Fruit fly (Drosophila melanogaster): Measurements from ENCODE around the gene Cp15.

Cp15 gene

dm6 chr3L:8701697-8702349 lies 26.5 kb upstream of the Cp15 start:
- TF ChIP-seq Hnf4 (GFP tag; optimal IDR thresholded peaks at IDR 0.05) (peak; percentile 38), dmrt93B (GFP tag; optimal IDR thresholded peaks at IDR 0.05) (peak; percentile 42), CG9705 (GFP tag; optimal IDR thresholded peaks at IDR 0.05) (peak; percentile 13), dsf (GFP tag; optimal IDR thresholded peaks at IDR 0.05; ENCODE audit: borderline replicate concordance) (peak; percentile 10), Hr83 (GFP tag; optimal IDR thresholded peaks at IDR 0.05; ENCODE audit: poor library complexity, severe bottlenecking) (peak; percentile 96), pan (optimal IDR thresholded peaks at IDR 0.05) (no peak), ey (GFP tag; optimal IDR thresholded peaks at IDR 0.05) (no peak), Rel (GFP tag; optimal IDR thresholded peaks at IDR 0.05) (peak; percentile 60), Rel (tag; optimal IDR thresholded peaks at IDR 0.05) (no peak), Jra (GFP tag; optimal IDR thresholded peaks at IDR 0.05) (no peak), br (GFP tag; optimal IDR thresholded peaks at IDR 0.05) (no peak), Sp1 (GFP tag; optimal IDR thresholded peaks at IDR 0.05) (peak; percentile 72), GATAd (GFP tag; optimal IDR thresholded peaks at IDR 0.05) (no peak), Myc (optimal IDR thresholded peaks at IDR 0.05) (no peak), brk (GFP tag; optimal IDR thresholded peaks at IDR 0.05) (peak; percentile 48), lola (GFP tag; optimal IDR thresholded peaks at IDR 0.05) (no peak), Vsx2 (GFP tag; optimal IDR thresholded peaks at IDR 0.05; ENCODE audit: partially characterized antibody) (peak; percentile 60), rgr (GFP tag; optimal IDR thresholded peaks at IDR 0.05) (peak; percentile 22), Dfd (GFP tag; optimal IDR thresholded peaks at IDR 0.05) (no peak), foxo (GFP tag; optimal IDR thresholded peaks at IDR 0.05) (peak in 1 of 2 experiments; percentile 74), dl (GFP tag; optimal IDR thresholded peaks at IDR 0.05; ENCODE audit: insufficient read depth in 1 of 2, partially characterized antibody in 2 of 2) (no peak), sv (GFP tag; optimal IDR thresholded peaks at IDR 0.05) (no peak), fru (GFP tag; optimal IDR thresholded peaks at IDR 0.05) (peak; percentile 74), sage (GFP tag; optimal IDR thresholded peaks at IDR 0.05) (peak; percentile 8), N (GFP tag; optimal IDR thresholded peaks at IDR 0.05) (no peak), Abd-B (GFP tag; optimal IDR thresholded peaks at IDR 0.05) (no peak), Dif (GFP tag; optimal IDR thresholded peaks at IDR 0.05; ENCODE audit: partially characterized antibody) (no peak), jim (GFP tag; optimal IDR thresholded peaks at IDR 0.05) (peak; percentile 61), usp (GFP tag; optimal IDR thresholded peaks at IDR 0.05) (no peak), tai (GFP tag; optimal IDR thresholded peaks at IDR 0.05) (peak; percentile 3), psq (GFP tag; optimal IDR thresholded peaks at IDR 0.05) (peak; percentile 57), h (GFP tag; optimal IDR thresholded peaks at IDR 0.05) (peak; percentile 27), OdsH (GFP tag; optimal IDR thresholded peaks at IDR 0.05) (peak; percentile 55), CG32264 (GFP tag; optimal IDR thresholded peaks at IDR 0.05) (peak; percentile 21), woc (GFP tag; optimal IDR thresholded peaks at IDR 0.05) (peak; percentile 54), HLH106 (tag; optimal IDR thresholded peaks at IDR 0.05) (peak; percentile 72)

DNA sequence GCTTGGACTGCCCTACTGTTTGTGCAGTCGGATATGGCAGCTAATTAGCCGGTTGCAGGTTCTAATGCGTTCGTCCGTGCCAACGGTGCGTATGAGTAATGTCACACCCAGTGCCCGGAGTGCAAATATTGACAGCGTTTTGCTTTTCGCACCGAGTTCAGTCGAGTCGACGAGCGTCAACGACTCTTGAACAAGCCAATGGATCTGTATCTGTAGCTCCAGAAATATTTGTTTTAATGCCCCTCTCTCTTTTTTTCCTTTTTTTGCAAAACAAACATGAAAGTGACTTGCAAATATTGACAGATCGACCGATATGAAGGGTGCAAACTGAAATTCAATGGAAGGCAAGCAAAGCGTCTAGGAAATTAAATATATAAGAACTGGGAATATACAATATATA lies 25.8 kb upstream of the Cp15 start:
- TF ChIP-seq Vsx2 (GFP tag; optimal IDR thresholded peaks at IDR 0.05; ENCODE audit: partially characterized antibody) (no peak), psq (GFP tag; optimal IDR thresholded peaks at IDR 0.05) (peak; percentile 83), usp (GFP tag; optimal IDR thresholded peaks at IDR 0.05) (no peak), Hnf4 (GFP tag; optimal IDR thresholded peaks at IDR 0.05) (peak; percentile 97), Sp1 (GFP tag; optimal IDR thresholded peaks at IDR 0.05) (peak; percentile 85), OdsH (GFP tag; optimal IDR thresholded peaks at IDR 0.05) (peak; percentile 97), dsf (GFP tag; optimal IDR thresholded peaks at IDR 0.05; ENCODE audit: borderline replicate concordance) (peak; percentile 93), tai (GFP tag; optimal IDR thresholded peaks at IDR 0.05) (peak; percentile 91), jim (GFP tag; optimal IDR thresholded peaks at IDR 0.05) (peak; percentile 97), Rel (GFP tag; optimal IDR thresholded peaks at IDR 0.05) (peak; percentile 83), Rel (tag; optimal IDR thresholded peaks at IDR 0.05) (peak; percentile 71), CG9705 (GFP tag; optimal IDR thresholded peaks at IDR 0.05) (peak; percentile 83), fru (GFP tag; optimal IDR thresholded peaks at IDR 0.05) (peak; percentile 80), Mio (GFP tag; optimal IDR thresholded peaks at IDR 0.05) (peak; percentile 66), CrebA (GFP tag; optimal IDR thresholded peaks at IDR 0.05; ENCODE audit: borderline replicate concordance) (peak; percentile 50), woc (GFP tag; optimal IDR thresholded peaks at IDR 0.05) (peak; percentile 28), sage (GFP tag; optimal IDR thresholded peaks at IDR 0.05) (peak; percentile 88), CG32264 (GFP tag; optimal IDR thresholded peaks at IDR 0.05) (peak; percentile 89), Hr83 (GFP tag; optimal IDR thresholded peaks at IDR 0.05; ENCODE audit: poor library complexity, severe bottlenecking) (peak; percentile 100), Jra (GFP tag; optimal IDR thresholded peaks at IDR 0.05) (peak; percentile 90), foxo (GFP tag; optimal IDR thresholded peaks at IDR 0.05) (peak in 1 of 2 experiments; percentile 84), Hr78 (GFP tag; optimal IDR thresholded peaks at IDR 0.05) (no peak), GATAd (GFP tag; optimal IDR thresholded peaks at IDR 0.05) (peak; percentile 91), h (GFP tag; optimal IDR thresholded peaks at IDR 0.05) (peak; percentile 97), HLH106 (tag; optimal IDR thresholded peaks at IDR 0.05) (peak; percentile 65), ey (GFP tag; optimal IDR thresholded peaks at IDR 0.05) (peak; percentile 68), N (GFP tag; optimal IDR thresholded peaks at IDR 0.05) (no peak), br (GFP tag; optimal IDR thresholded peaks at IDR 0.05) (peak; percentile 91), brk (GFP tag; optimal IDR thresholded peaks at IDR 0.05) (peak; percentile 93), Dfd (GFP tag; optimal IDR thresholded peaks at IDR 0.05) (no peak), sv (GFP tag; optimal IDR thresholded peaks at IDR 0.05) (no peak), dmrt93B (GFP tag; optimal IDR thresholded peaks at IDR 0.05) (peak; percentile 78), lola (GFP tag; optimal IDR thresholded peaks at IDR 0.05) (no peak), rgr (GFP tag; optimal IDR thresholded peaks at IDR 0.05) (peak; percentile 98)

All from whole organism, wandering third instar larva.